Fruit fly (Drosophila melanogaster) whole organism, embryonic: ENCODE results near the gene Son.

Experiments
- Antp ChIP-seq: fragments of 200-800 bp; sonication (Bioruptor generic); optimal IDR thresholded peaks from 3 replicates; lab custom pipeline; 2016; ENCODE audit warnings: missing biosample characterization, missing genetic modification characterization
- Awh ChIP-seq: fragments of 200-800 bp; sonication (Bioruptor generic); IDR thresholded peaks from 2 replicates; pipeline ENCODE4, ENCODE4 v1.3.6; 2022; ENCODE audit warnings: missing biosample characterization, missing genetic modification characterization
- B-H2 ChIP-seq: fragments of 200-800 bp; sonication (Bioruptor generic); optimal IDR thresholded peaks from 2 replicates; lab custom pipeline; 2018; ENCODE audit warnings: missing biosample characterization, mild to moderate bottlenecking, missing genetic modification characterization
- CG13287 ChIP-seq: fragments of 200-800 bp; sonication (Bioruptor generic); IDR thresholded peaks from 2 replicates; pipeline ENCODE4 v1.3.6; 2022; ENCODE audit warnings: missing biosample characterization, missing genetic modification characterization; ENCODE audit not compliant: partially characterized antibody
- CG15479 ChIP-seq: fragments of 200-800 bp; sonication (Bioruptor generic); optimal IDR thresholded peaks from 3 replicates; lab custom pipeline; 2019; ENCODE audit warnings: missing biosample characterization, mild to moderate bottlenecking, missing genetic modification characterization, moderate library complexity
- CG17568 ChIP-seq: fragments of 200-800 bp; sonication (Bioruptor generic); optimal IDR thresholded peaks from 2 replicates; lab custom pipeline; 2018; ENCODE audit warnings: missing biosample characterization, mild to moderate bottlenecking, missing genetic modification characterization, moderate library complexity
- CG17612 ChIP-seq: fragments of 200-800 bp; sonication (Bioruptor generic); IDR thresholded peaks from 2 replicates; pipeline ENCODE4 v1.3.6; 2022; ENCODE audit warnings: missing biosample characterization, missing genetic modification characterization
- CG17802 ChIP-seq: fragments of 200-800 bp; sonication (Bioruptor generic); optimal IDR thresholded peaks from 2 replicates; lab custom pipeline; 2018; ENCODE audit warnings: missing biosample characterization, mild to moderate bottlenecking, missing genetic modification characterization, moderate library complexity
- CG1792 ChIP-seq: fragments of 200-800 bp; sonication (Bioruptor generic); optimal IDR thresholded peaks from 2 replicates; lab custom pipeline; 2016; ENCODE audit warnings: missing biosample characterization, missing genetic modification characterization
- CG2712 ChIP-seq: fragments of 200-800 bp; optimal IDR thresholded peaks from 3 replicates; lab custom pipeline; 2019; ENCODE audit warnings: missing biosample characterization, mild to moderate bottlenecking, missing genetic modification characterization, moderate library complexity
- CG3847 ChIP-seq: fragments of 200-800 bp; sonication (Bioruptor generic); IDR thresholded peaks from 2 replicates; pipeline ENCODE4 v1.3.6; 2022; ENCODE audit warnings: missing biosample characterization, missing genetic modification characterization
- CG4424 ChIP-seq: fragments of 200-800 bp; sonication (Bioruptor generic); optimal IDR thresholded peaks from 3 replicates; lab custom pipeline; 2016; ENCODE audit warnings: missing biosample characterization, missing genetic modification characterization
- CG4854 ChIP-seq: fragments of 200-800 bp; sonication (Bioruptor generic); optimal IDR thresholded peaks from 2 replicates; lab custom pipeline; 2016; ENCODE audit warnings: missing biosample characterization, missing genetic modification characterization, inconsistent platforms
- CG5953 ChIP-seq: fragments of 200-800 bp; sonication (Bioruptor generic); IDR thresholded peaks from 2 replicates; pipeline ENCODE4 v1.3.6; 2022; ENCODE audit warnings: missing biosample characterization, missing genetic modification characterization
- CG7271 ChIP-seq: fragments of 200-800 bp; sonication (Bioruptor generic); optimal IDR thresholded peaks from 2 replicates; lab custom pipeline; 2018; ENCODE audit warnings: missing biosample characterization, mild to moderate bottlenecking, missing genetic modification characterization, moderate library complexity
- CG9437 ChIP-seq: fragments of 200-800 bp; sonication (Bioruptor generic); optimal IDR thresholded peaks from 2 replicates; lab custom pipeline; 2018; ENCODE audit warnings: missing biosample characterization, mild to moderate bottlenecking, missing genetic modification characterization
- D ChIP-seq, 2 experiments: fragments of 200-800 bp in 1 of 2; fragments of >200 bp in 1 of 2; sonication (Bioruptor generic) in 1 of 2; optimal IDR thresholded peaks; 2 replicates in 1 of 2; 3 replicates in 1 of 2; lab custom pipeline; 2017; ENCODE audit warnings: mild to moderate bottlenecking in 1 of 2, missing biosample characterization in 1 of 2, missing genetic modification characterization in 1 of 2, missing genetic modification reagents in 1 of 2
- D19B ChIP-seq: fragments of 200-800 bp; sonication (Bioruptor generic); optimal IDR thresholded peaks from 2 replicates; lab custom pipeline; 2017; ENCODE audit warnings: missing biosample characterization, mild to moderate bottlenecking, missing genetic modification characterization
- Deaf1 ChIP-seq: fragments of 200-800 bp; optimal IDR thresholded peaks from 3 replicates; lab custom pipeline; 2019; ENCODE audit warnings: missing biosample characterization, mild to moderate bottlenecking, missing genetic modification characterization, moderate library complexity
- E2f2 ChIP-seq: fragments of 200-800 bp; sonication (Bioruptor generic); IDR thresholded peaks from 2 replicates; pipeline ENCODE4 v1.3.6; 2022; ENCODE audit warnings: missing biosample characterization, missing genetic modification characterization
- Fer3 ChIP-seq: fragments of 200-800 bp; sonication (Bioruptor generic); optimal IDR thresholded peaks from 2 replicates; lab custom pipeline; 2018; ENCODE audit warnings: missing biosample characterization, mild to moderate bottlenecking, missing genetic modification characterization, moderate library complexity
- MESR4 ChIP-seq: fragments of 200-800 bp; sonication (Bioruptor generic); optimal IDR thresholded peaks from 2 replicates; lab custom pipeline; 2018; ENCODE audit warnings: missing biosample characterization, mild to moderate bottlenecking, missing genetic modification characterization, moderate library complexity
- Mrtf ChIP-seq: fragments of 200-800 bp; sonication (Bioruptor generic); IDR thresholded peaks from 3 replicates; pipeline ENCODE4 v1.3.6; 2022; ENCODE audit warnings: missing biosample characterization, missing genetic modification characterization
- Spps ChIP-seq: fragments of 200-800 bp; sonication (Bioruptor generic); optimal IDR thresholded peaks from 2 replicates; lab custom pipeline; 2018; ENCODE audit warnings: missing biosample characterization, mild to moderate bottlenecking, missing genetic modification characterization
- Sry-δ ChIP-seq: fragments of 200-800 bp; sonication (Bioruptor generic); optimal IDR thresholded peaks from 2 replicates; lab custom pipeline; 2016; ENCODE audit warnings: missing biosample characterization, missing genetic modification characterization
- amos ChIP-seq: fragments of 200-800 bp; sonication (Bioruptor generic); IDR thresholded peaks from 2 replicates; pipeline ENCODE4 v1.3.6; 2022; ENCODE audit warnings: missing biosample characterization, missing genetic modification characterization; ENCODE audit not compliant: partially characterized antibody
- ase ChIP-seq: fragments of 200-800 bp; sonication (Bioruptor generic); IDR thresholded peaks from 3 replicates; pipeline ENCODE4 v1.3.6; 2022; ENCODE audit warnings: missing biosample characterization, missing genetic modification characterization
- ash1 ChIP-seq: fragments of 200-800 bp; sonication (Bioruptor generic); optimal IDR thresholded peaks from 2 replicates; lab custom pipeline; 2018; ENCODE audit warnings: missing biosample characterization, mild to moderate bottlenecking, missing genetic modification characterization
- cato ChIP-seq: fragments of 200-800 bp; sonication (Bioruptor generic); optimal IDR thresholded peaks from 2 replicates; lab custom pipeline; 2016; ENCODE audit warnings: missing biosample characterization, missing genetic modification characterization, borderline replicate concordance
- chinmo ChIP-seq: fragments of 200-800 bp; sonication (Bioruptor generic); IDR thresholded peaks from 4 replicates; pipeline ENCODE4 v1.3.6; 2022; ENCODE audit warnings: missing biosample characterization, missing genetic modification characterization; ENCODE audit not compliant: partially characterized antibody
- corto ChIP-seq: fragments of 200-800 bp; sonication (Bioruptor generic); optimal IDR thresholded peaks from 2 replicates; lab custom pipeline; 2016; ENCODE audit warnings: missing biosample characterization, mild to moderate bottlenecking, missing genetic modification characterization, moderate library complexity
- dm ChIP-seq: fragments of 200-800 bp; sonication (Bioruptor generic); optimal IDR thresholded peaks from 3 replicates; lab custom pipeline; 2016; ENCODE audit warnings: missing biosample characterization, missing genetic modification characterization
- eve ChIP-seq, 2 experiments: fragments of >200 bp; optimal IDR thresholded peaks; 2 replicates each; lab custom pipeline; 2017; ENCODE audit warnings: missing biosample characterization in 2 of 2, missing genetic modification characterization in 2 of 2
- fd102C ChIP-seq: fragments of 200-800 bp; sonication (Bioruptor generic); optimal IDR thresholded peaks from 2 replicates; lab custom pipeline; 2018; ENCODE audit warnings: missing biosample characterization, mild to moderate bottlenecking, missing genetic modification characterization, moderate library complexity
- fru ChIP-seq: fragments of >200 bp; optimal IDR thresholded peaks from 2 replicates; lab custom pipeline; 2017
- gcm2 ChIP-seq: fragments of 200-800 bp; sonication (Bioruptor generic); optimal IDR thresholded peaks from 2 replicates; lab custom pipeline; 2016; ENCODE audit warnings: missing biosample characterization, missing genetic modification characterization
- grau ChIP-seq: fragments of 200-800 bp; optimal IDR thresholded peaks from 3 replicates; lab custom pipeline; 2019; ENCODE audit warnings: missing biosample characterization, mild to moderate bottlenecking, missing genetic modification characterization, moderate library complexity
- ken ChIP-seq: fragments of 200-800 bp; sonication (Bioruptor generic); IDR thresholded peaks from 3 replicates; pipeline ENCODE4 v1.3.6; 2022; ENCODE audit warnings: missing biosample characterization, missing genetic modification characterization
- lbe ChIP-seq: fragments of 200-800 bp; sonication (Bioruptor generic); optimal IDR thresholded peaks from 2 replicates; lab custom pipeline; 2016; ENCODE audit warnings: missing biosample characterization, mild to moderate bottlenecking, missing genetic modification characterization
- lilli ChIP-seq: fragments of 200-800 bp; sonication (Bioruptor generic); optimal IDR thresholded peaks from 3 replicates; lab custom pipeline; 2016; ENCODE audit warnings: missing biosample characterization, missing genetic modification characterization
- lola ChIP-seq, 3 experiments: fragments of >200 bp in 2 of 3; fragments of 200-800 bp in 1 of 3; sonication (Bioruptor generic) in 1 of 3; optimal IDR thresholded peaks; 2 replicates each; lab custom pipeline; 2017 to 2019; ENCODE audit warnings: missing biosample characterization in 3 of 3, missing genetic modification characterization in 3 of 3, mild to moderate bottlenecking in 1 of 3, moderate library complexity in 1 of 3
- luna ChIP-seq: fragments of 200-800 bp; sonication (Bioruptor generic); optimal IDR thresholded peaks from 2 replicates; lab custom pipeline; 2016; ENCODE audit warnings: missing biosample characterization, missing genetic modification characterization
- mam ChIP-seq: fragments of 200-800 bp; sonication (Bioruptor generic); optimal IDR thresholded peaks from 3 replicates; lab custom pipeline; 2016; ENCODE audit warnings: missing biosample characterization, missing genetic modification characterization
- sc ChIP-seq, 3 experiments: fragments of >200 bp in 2 of 3; fragments of 200-800 bp in 1 of 3; sonication (Bioruptor generic) in 1 of 3; optimal IDR thresholded peaks; 2 replicates in 2 of 3; 3 replicates in 1 of 3; lab custom pipeline; 2017; ENCODE audit warnings: mild to moderate bottlenecking in 1 of 3, missing biosample characterization in 1 of 3, missing genetic modification characterization in 1 of 3, missing genetic modification reagents in 1 of 3
- stwl ChIP-seq: fragments of 200-800 bp; sonication (Bioruptor generic); optimal IDR thresholded peaks from 3 replicates; lab custom pipeline; 2018; ENCODE audit warnings: missing biosample characterization, mild to moderate bottlenecking, missing genetic modification characterization, moderate library complexity
- vvl ChIP-seq: fragments of 200-800 bp; sonication (Bioruptor generic); IDR thresholded peaks from 2 replicates; pipeline ENCODE4 v1.3.6; 2022; ENCODE audit warnings: missing biosample characterization, missing genetic modification characterization
- zen ChIP-seq: fragments of 200-800 bp; sonication (Bioruptor generic); optimal IDR thresholded peaks from 3 replicates; lab custom pipeline; 2018; ENCODE audit warnings: missing biosample characterization, mild to moderate bottlenecking, missing genetic modification characterization, moderate library complexity
- zfh1 ChIP-seq: fragments of 200-800 bp; sonication (Bioruptor generic); IDR thresholded peaks from 3 replicates; pipeline ENCODE4 v1.3.6; 2022; ENCODE audit warnings: missing biosample characterization, missing genetic modification characterization

Son gene

dm6 chr3R:9559413-9560014 is 18.3 kb upstream of the Son start, which contains the start of the genes AP-1mu and MBD-like (continued):
- peak; percentile 70 for TF ChIP-seq CG4424 (GFP tag; lab: Kevin White, UChicago)
- TF ChIP-seq CG7271, result no peak
- TF ChIP-seq cato (GFP tag; lab: Kevin White, UChicago), result peak; percentile 27
- TF ChIP-seq CG2712 (tag; lab: Kevin White, UChicago), result peak; percentile 71
- TF ChIP-seq CG4854 (GFP tag; lab: Kevin White, UChicago), result peak; percentile 58
- TF ChIP-seq zen (tag; lab: Kevin White, UChicago), result peak; percentile 46
- peak; percentile 75 for TF ChIP-seq vvl (GFP tag; lab: Robert Waterston, UW)
- peak; percentile 66 for TF ChIP-seq CG1792
- no peak for TF ChIP-seq gcm2
- TF ChIP-seq ase (GFP tag; lab: Robert Waterston, UW), result 0 out of 3 replicates have a peak, but pooled peaks have one; percentile 7
- no peak for TF ChIP-seq CG5953
- peak; percentile 29; the same call in 1 of the 2 replicates for TF ChIP-seq amos (GFP tag; lab: Robert Waterston, UW)
- peak; percentile 73 for TF ChIP-seq stwl (tag; lab: Kevin White, UChicago)
- no peak for TF ChIP-seq ash1 (GFP tag; lab: Kevin White, UChicago)
- TF ChIP-seq lbe (GFP tag; lab: Kevin White, UChicago), result peak; percentile 60
- TF ChIP-seq sc (optimal IDR thresholded peaks at IDR 0.05; lab: Kevin White, UChicago), result no peak
- peak; percentile 30 for TF ChIP-seq sc (GFP tag; optimal IDR thresholded peaks at IDR 0.05; lab: Kevin White, UChicago)
- peak; percentile 78 for TF ChIP-seq MESR4 (GFP tag; lab: Kevin White, UChicago)
- TF ChIP-seq B-H2 (GFP tag; lab: Kevin White, UChicago), result peak; percentile 71
- TF ChIP-seq Awh, result no peak
- TF ChIP-seq CG3847 (GFP tag; lab: Robert Waterston, UW), result peak; percentile 88
- no peak for TF ChIP-seq D19B
- TF ChIP-seq CG17612 (GFP tag; lab: Robert Waterston, UW), result no peak
- 0 out of 4 replicates have a peak, but pooled peaks have one; percentile 10 for TF ChIP-seq chinmo (GFP tag; lab: Robert Waterston, UW)
- peak; percentile 14; the same call in 1 of the 3 replicates for TF ChIP-seq Mrtf (GFP tag; lab: Robert Waterston, UW)
- no peak for TF ChIP-seq fru (lab: Kevin White, UChicago)
- peak; percentile 65 for TF ChIP-seq Sry-δ
- peak; percentile 60 for TF ChIP-seq E2f2 (GFP tag; lab: Robert Waterston, UW)
- peak; percentile 62 for TF ChIP-seq CG9437
- TF ChIP-seq eve (GFP tag; optimal IDR thresholded peaks at IDR 0.05; lab: Kevin White, UChicago), result no peak
- peak; percentile 17 for TF ChIP-seq CG17802 (tag; lab: Kevin White, UChicago)
- TF ChIP-seq dm (GFP tag; lab: Kevin White, UChicago), result peak; percentile 30
- peak; percentile 63 for TF ChIP-seq Antp (GFP tag; lab: Kevin White, UChicago)
- TF ChIP-seq Spps (tag; lab: Kevin White, UChicago), result no peak
- TF ChIP-seq zfh1 (GFP tag; lab: Robert Waterston, UW), result peak; percentile 49; the same call in 2 of the 3 replicates
- TF ChIP-seq lilli, result peak; percentile 85
- peak; percentile 69 for TF ChIP-seq grau (tag; lab: Kevin White, UChicago)
- TF ChIP-seq luna (GFP tag; lab: Kevin White, UChicago), result peak; percentile 57
- peak in 1 of 3 experiments; percentile 62 for TF ChIP-seq lola (GFP tag; optimal IDR thresholded peaks at IDR 0.05; lab: Kevin White, UChicago)
- TF ChIP-seq D (optimal IDR thresholded peaks at IDR 0.05; lab: Kevin White, UChicago), result no peak
- no peak for TF ChIP-seq D (GFP tag; optimal IDR thresholded peaks at IDR 0.05; lab: Kevin White, UChicago)
- TF ChIP-seq CG15479, result peak; percentile 19
- no peak for TF ChIP-seq corto (GFP tag; lab: Kevin White, UChicago)
- TF ChIP-seq Fer3 (tag; lab: Kevin White, UChicago), result peak; percentile 53
- peak; percentile 55; the same call in 1 of the 2 replicates for TF ChIP-seq CG13287 (GFP tag; lab: Robert Waterston, UW)
- TF ChIP-seq CG17568 (GFP tag; lab: Kevin White, UChicago), result no peak
- no peak for TF ChIP-seq Deaf1 (tag; lab: Kevin White, UChicago)
- no peak for TF ChIP-seq fd102C (GFP tag; lab: Kevin White, UChicago)
- peak; percentile 70 for TF ChIP-seq mam
- TF ChIP-seq ken (GFP tag; lab: Robert Waterston, UW), result peak; percentile 65; the same call in 2 of the 3 replicates
